Fruit fly (Drosophila melanogaster): ENCODE measurements around the gene G9a.
A peak's percentile ranks its signal among the peaks of the same experiment; 100 is the strongest.

Gene G9a

DNA sequence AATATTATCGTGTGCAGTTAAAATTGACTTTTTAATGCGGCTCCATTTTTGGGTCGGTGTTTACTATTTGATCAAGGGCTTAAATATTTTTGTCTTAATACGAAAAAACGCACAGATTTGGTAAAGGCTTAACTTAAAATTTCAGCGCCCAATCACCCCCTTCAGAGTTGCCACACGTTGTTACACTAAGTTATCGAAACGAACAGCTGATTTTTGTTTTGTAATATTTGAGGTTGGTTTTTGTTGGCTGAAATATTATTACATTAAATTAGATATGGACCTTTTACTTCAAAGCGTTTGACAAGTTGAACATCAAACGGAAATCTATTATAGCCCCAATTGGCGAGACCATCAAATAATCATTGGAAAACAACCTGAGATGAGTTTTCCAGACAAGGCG, 8.9 kb downstream of the G9a start, which contains the start of gene CG42376 (continued):
- TF ChIP-seq Pdp1 (GFP tag; optimal IDR thresholded peaks at IDR 0.05) (peak in 1 of 2 experiments; percentile 68), unc-4 (GFP tag; IDR thresholded peaks at IDR 0.05; ENCODE audit: partially characterized antibody) (no peak), ems (GFP tag; optimal IDR thresholded peaks at IDR 0.05) (no peak), Ptx1 (GFP tag; IDR thresholded peaks at IDR 0.05) (no peak), Lhr (GFP tag; optimal IDR thresholded peaks at IDR 0.05) (no peak), NfI (GFP tag; optimal IDR thresholded peaks at IDR 0.05) (no peak), CG7556 (GFP tag; optimal IDR thresholded peaks at IDR 0.05) (no peak), z (GFP tag; IDR thresholded peaks at IDR 0.05) (no peak), ase (GFP tag; IDR thresholded peaks at IDR 0.05) (no peak), crol (GFP tag; IDR thresholded peaks at IDR 0.05) (no peak), Hr3 (GFP tag; optimal IDR thresholded peaks at IDR 0.05) (no peak), CkIIα-i1 (GFP tag; IDR thresholded peaks at IDR 0.05) (no peak), gcm (GFP tag; optimal IDR thresholded peaks at IDR 0.05) (no peak), CoRest (tag; optimal IDR thresholded peaks at IDR 0.05) (no peak), D19B (GFP tag; optimal IDR thresholded peaks at IDR 0.05) (no peak), Bdp1 (GFP tag; optimal IDR thresholded peaks at IDR 0.05) (no peak), CG10543 (GFP tag; optimal IDR thresholded peaks at IDR 0.05) (no peak), pzg (GFP tag; optimal IDR thresholded peaks at IDR 0.05) (peak; percentile 38), Myb (GFP tag; optimal IDR thresholded peaks at IDR 0.05) (no peak), CG3847 (GFP tag; IDR thresholded peaks at IDR 0.05) (no peak), bigmax (GFP tag; optimal IDR thresholded peaks at IDR 0.05) (peak; percentile 93), CG4424 (GFP tag; optimal IDR thresholded peaks at IDR 0.05) (no peak), Doc3 (GFP tag; IDR thresholded peaks at IDR 0.05; ENCODE audit: partially characterized antibody) (no peak), Lim3 (GFP tag; IDR thresholded peaks at IDR 0.05) (no peak), cg (GFP tag; optimal IDR thresholded peaks at IDR 0.05) (no peak), CG13123 (GFP tag; optimal IDR thresholded peaks at IDR 0.05) (no peak), CG2678 (tag; optimal IDR thresholded peaks at IDR 0.05) (no peak), fd3F (GFP tag; optimal IDR thresholded peaks at IDR 0.05) (no peak)

- TF ChIP-seq Dek (tag; optimal IDR thresholded peaks at IDR 0.05) (no peak), CG10565 (GFP tag; optimal IDR thresholded peaks at IDR 0.05) (no peak), CG3407 (GFP tag; optimal IDR thresholded peaks at IDR 0.05) (no peak), gsb (GFP tag; IDR thresholded peaks at IDR 0.05) (no peak), CG7357 (GFP tag; IDR thresholded peaks at IDR 0.05) (no peak), Atf-2 (GFP tag; optimal IDR thresholded peaks at IDR 0.05) (no peak), CG32772 (GFP tag; IDR thresholded peaks at IDR 0.05) (no peak), p53 (GFP tag; optimal IDR thresholded peaks at IDR 0.05) (no peak), Sry-β (GFP tag; optimal IDR thresholded peaks at IDR 0.05) (no peak), Usf (GFP tag; optimal IDR thresholded peaks at IDR 0.05) (peak; percentile 30), CG12391 (tag; optimal IDR thresholded peaks at IDR 0.05) (peak; percentile 55), pzg (GFP tag; optimal IDR thresholded peaks at IDR 0.05) (peak; percentile 7), TFAM (GFP tag; optimal IDR thresholded peaks at IDR 0.05) (no peak), stwl (tag; optimal IDR thresholded peaks at IDR 0.05) (peak; percentile 59), CG4282 (GFP tag; optimal IDR thresholded peaks at IDR 0.05) (no peak), CG43689 (GFP tag; IDR thresholded peaks at IDR 0.05) (no peak), CG10462 (GFP tag; optimal IDR thresholded peaks at IDR 0.05) (no peak), H2.0 (GFP tag; IDR thresholded peaks at IDR 0.05) (no peak), CG3281 (GFP tag; optimal IDR thresholded peaks at IDR 0.05) (peak; percentile 44), sisA (GFP tag; IDR thresholded peaks at IDR 0.05) (no peak), D19B (GFP tag; optimal IDR thresholded peaks at IDR 0.05) (peak; percentile 20), sens-2 (GFP tag; IDR thresholded peaks at IDR 0.05) (no peak), chm (GFP tag; IDR thresholded peaks at IDR 0.05) (no peak), dpn (GFP tag; optimal IDR thresholded peaks at IDR 0.05) (no peak), tll (GFP tag; optimal IDR thresholded peaks at IDR 0.05) (no peak), bigmax (GFP tag; optimal IDR thresholded peaks at IDR 0.05) (no peak), Ptx1 (GFP tag; IDR thresholded peaks at IDR 0.05) (no peak; the same call in 1 of the 2 replicates), fd102C (GFP tag; optimal IDR thresholded peaks at IDR 0.05) (no peak)
Measured at dm6 chrX:255369-255768, 9.6 kb downstream of the G9a start, which contains the start of gene cin. TSS of gene cin (plus strand) at chrX:255674.
